Worm (Caenorhabditis elegans) whole organism, young adult: ENCODE measurements around the gene nhr-290.

Source experiments
- B0336.3 ChIP-seq: fragments of 200-800 bp; sonication (Bioruptor generic); IDR thresholded peaks from 2 replicates; pipeline ENCODE4 v1.3.6; 2022; ENCODE audit warnings: missing genetic modification characterization, missing compliant biosample characterization
- C17E4.6 ChIP-seq: fragments of 200-800 bp; sonication (Bioruptor generic); IDR thresholded peaks from 2 replicates; pipeline ENCODE4 v1.3.6; 2022; ENCODE audit warnings: missing genetic modification reagents, missing genetic modification characterization, missing compliant biosample characterization
- F10E7.11 ChIP-seq: sonication (generic microtip); optimal IDR thresholded peaks from 2 replicates; lab custom pipeline; 2017; ENCODE audit warnings: mild to moderate bottlenecking, missing genetic modification characterization, moderate library complexity, missing compliant biosample characterization
- F22D6.2 ChIP-seq: sonication (generic microtip); optimal IDR thresholded peaks from 2 replicates; lab custom pipeline; 2016; ENCODE audit warnings: mild to moderate bottlenecking, missing genetic modification characterization, missing compliant biosample characterization
- F23B12.7 ChIP-seq: sonication (generic microtip); optimal IDR thresholded peaks from 2 replicates; lab custom pipeline; 2017; ENCODE audit warnings: missing genetic modification characterization, mild to moderate bottlenecking, missing compliant biosample characterization, antibody characterized with exemption, moderate library complexity; ENCODE audit not compliant: insufficient read depth
- F49E8.2 ChIP-seq: sonication (generic microtip); optimal IDR thresholded peaks from 3 replicates; lab custom pipeline; 2017; ENCODE audit warnings: missing genetic modification characterization, mild to moderate bottlenecking, missing compliant biosample characterization, antibody characterized with exemption, moderate library complexity; ENCODE audit not compliant: insufficient read depth
- F52B5.7 ChIP-seq: sonication (generic microtip); optimal IDR thresholded peaks from 2 replicates; lab custom pipeline; 2016; ENCODE audit warnings: mild to moderate bottlenecking, missing genetic modification characterization, missing compliant biosample characterization
- F57C9.4 ChIP-seq: sonication (generic microtip); optimal IDR thresholded peaks from 2 replicates; lab custom pipeline; 2017; ENCODE audit warnings: mild to moderate bottlenecking, missing genetic modification characterization, missing compliant biosample characterization
- Y53F4B.3 ChIP-seq: fragments of 200-800 bp; sonication (Bioruptor generic); IDR thresholded peaks from 2 replicates; pipeline ENCODE4 v1.3.6; 2022; ENCODE audit warnings: missing genetic modification reagents, missing genetic modification characterization, missing compliant biosample characterization
- Y67H2A.10 ChIP-seq: fragments of 200-800 bp; sonication (Bioruptor generic); conservative IDR thresholded peaks from 2 replicates; pipeline ENCODE4 v1.3.6; 2022; ENCODE audit warnings: missing genetic modification reagents, missing genetic modification characterization, missing compliant biosample characterization
- Y95B8A.8 ChIP-seq: fragments of 200-800 bp; sonication (Bioruptor generic); IDR thresholded peaks from 2 replicates; pipeline ENCODE4 v1.3.6; 2022; ENCODE audit warnings: missing genetic modification reagents, missing genetic modification characterization, missing compliant biosample characterization
- ZK185.1 ChIP-seq: sonication (generic microtip); optimal IDR thresholded peaks from 2 replicates; lab custom pipeline; 2016; ENCODE audit warnings: mild to moderate bottlenecking, missing genetic modification characterization, missing compliant biosample characterization; ENCODE audit not compliant: poor library complexity, severe bottlenecking
- aptf-3 ChIP-seq: fragments of 200-800 bp; sonication (Bioruptor generic); IDR thresholded peaks from 2 replicates; pipeline ENCODE4 v1.3.6; 2022; ENCODE audit warnings: missing genetic modification characterization, missing compliant biosample characterization
- ceh-27 ChIP-seq: fragments of 200-800 bp; sonication (Bioruptor generic); optimal IDR thresholded peaks from 2 replicates; lab custom pipeline; 2018; ENCODE audit warnings: mild to moderate bottlenecking, missing genetic modification characterization, moderate library complexity, missing compliant biosample characterization
- efl-1 ChIP-seq: fragments of 150-350 bp; optimal IDR thresholded peaks from 2 replicates; lab custom pipeline; 2014; ENCODE audit warnings: missing biosample characterization, missing genetic modification reagents, missing genetic modification characterization
- egl-18 ChIP-seq: fragments of 200-800 bp; sonication (Bioruptor generic); IDR thresholded peaks from 2 replicates; pipeline ENCODE4 v1.3.6; 2022; ENCODE audit warnings: missing genetic modification reagents, missing genetic modification characterization, missing compliant biosample characterization
- egl-44 ChIP-seq: fragments of 200-800 bp; sonication (Bioruptor generic); IDR thresholded peaks from 2 replicates; pipeline ENCODE4 v1.3.6; 2022; ENCODE audit warnings: missing genetic modification reagents, missing genetic modification characterization, missing compliant biosample characterization
- egrh-3 ChIP-seq: fragments of 200-800 bp; sonication (Bioruptor generic); IDR thresholded peaks from 2 replicates; pipeline ENCODE4 v1.3.6; 2022; ENCODE audit warnings: missing genetic modification reagents, missing genetic modification characterization, missing compliant biosample characterization
- ekl-4 ChIP-seq: fragments of 200-800 bp; sonication (Bioruptor generic); IDR thresholded peaks from 2 replicates; pipeline ENCODE4 v1.3.6; 2022; ENCODE audit warnings: missing genetic modification reagents, missing genetic modification characterization, missing compliant biosample characterization
- hmg-20 ChIP-seq: fragments of 200-800 bp; sonication (Bioruptor generic); IDR thresholded peaks from 2 replicates; pipeline ENCODE4 v1.3.6; 2022; ENCODE audit warnings: missing genetic modification reagents, missing genetic modification characterization, missing compliant biosample characterization
- hrde-1 ChIP-seq: sonication (generic microtip); optimal IDR thresholded peaks from 2 replicates; lab custom pipeline; 2016; ENCODE audit warnings: missing genetic modification characterization, mild to moderate bottlenecking, missing compliant biosample characterization, moderate library complexity, missing genotype, missing genetic modification reagents, borderline replicate concordance
- let-526 ChIP-seq: fragments of 200-800 bp; sonication (Bioruptor generic); IDR thresholded peaks from 2 replicates; pipeline ENCODE4 v1.3.6; 2022; ENCODE audit warnings: missing genetic modification reagents, missing genetic modification characterization, missing compliant biosample characterization
- lin-35 ChIP-seq, 3 experiments: fragments of 150-350 bp in 2 of 3; sonication (generic microtip) in 1 of 3; optimal IDR thresholded peaks; 2 replicates each; lab custom pipeline; 2014 to 2018; ENCODE audit warnings: missing biosample characterization in 3 of 3, missing genetic modification characterization in 3 of 3, missing genetic modification reagents in 3 of 3
- madf-10 ChIP-seq: sonication (generic microtip); optimal IDR thresholded peaks from 2 replicates; lab custom pipeline; 2016; ENCODE audit warnings: mild to moderate bottlenecking, missing genetic modification characterization, missing compliant biosample characterization
- nhr-179 ChIP-seq: sonication (generic microtip); optimal IDR thresholded peaks from 2 replicates; lab custom pipeline; 2016; ENCODE audit warnings: mild to moderate bottlenecking, missing genetic modification characterization, missing compliant biosample characterization
- pbrm-1 ChIP-seq: fragments of 200-800 bp; sonication (Bioruptor generic); IDR thresholded peaks from 2 replicates; pipeline ENCODE4 v1.3.6; 2022; ENCODE audit warnings: missing genetic modification reagents, missing genetic modification characterization, missing compliant biosample characterization
- repo-1 ChIP-seq: sonication (generic microtip); optimal IDR thresholded peaks from 2 replicates; lab custom pipeline; 2017; ENCODE audit warnings: mild to moderate bottlenecking, missing genetic modification characterization, missing compliant biosample characterization
- snpc-1.3 ChIP-seq: sonication (generic microtip); optimal IDR thresholded peaks from 2 replicates; lab custom pipeline; 2017; ENCODE audit warnings: missing genetic modification characterization, mild to moderate bottlenecking, missing compliant biosample characterization, antibody characterized with exemption, moderate library complexity, missing genotype, missing genetic modification reagents; ENCODE audit not compliant: insufficient read depth
- snpc-3.4 ChIP-seq: sonication (generic microtip); optimal IDR thresholded peaks from 2 replicates; lab custom pipeline; 2017; ENCODE audit warnings: missing genetic modification characterization, mild to moderate bottlenecking, missing compliant biosample characterization, antibody characterized with exemption, moderate library complexity, missing genotype, missing genetic modification reagents
- sptf-2 ChIP-seq: fragments of 200-800 bp; sonication (Bioruptor generic); optimal IDR thresholded peaks from 2 replicates; lab custom pipeline; 2018; ENCODE audit warnings: mild to moderate bottlenecking, missing genetic modification characterization, missing compliant biosample characterization
- unc-130 ChIP-seq: sonication (generic microtip); optimal IDR thresholded peaks from 2 replicates; lab custom pipeline; 2016; ENCODE audit warnings: missing genetic modification reagents, missing genetic modification characterization, missing compliant biosample characterization
- xnd-1 ChIP-seq: sonication (generic microtip); optimal IDR thresholded peaks from 2 replicates; lab custom pipeline; 2016; ENCODE audit warnings: missing genotype, missing genetic modification reagents, missing genetic modification characterization, missing compliant biosample characterization
- ztf-28 ChIP-seq: fragments of 200-800 bp; sonication (Bioruptor generic); IDR thresholded peaks from 2 replicates; pipeline ENCODE4 v1.3.6; 2022; ENCODE audit warnings: missing genetic modification reagents, missing genetic modification characterization, missing compliant biosample characterization

nhr-290 gene

ce11 chrV:2614986-2615687, 41.2 kb downstream of the nhr-290 start, which contains the start of gene F53E10.1 (continued):
- no peak for TF ChIP-seq egl-18 (GFP tag; lab: Robert Waterston, UW)
- TF ChIP-seq, all 124 proteins: peak for 9

- no peak for TF ChIP-seq F49E8.2 (tag; lab: Kevin White, UChicago)
- TF ChIP-seq madf-10 (tag; lab: Kevin White, UChicago): no peak
- TF ChIP-seq snpc-3.4 (tag; lab: Kevin White, UChicago): no peak
- TF ChIP-seq xnd-1: no peak
- no peak for TF ChIP-seq egrh-3 (GFP tag; lab: Robert Waterston, UW)
- no peak for TF ChIP-seq B0336.3 (GFP tag; lab: Robert Waterston, UW)
- TF ChIP-seq efl-1 (GFP tag; lab: Kevin White, UChicago): no peak
- TF ChIP-seq unc-130 (GFP tag; lab: Kevin White, UChicago): no peak
- TF ChIP-seq hmg-20: no peak
- TF ChIP-seq lin-35 (GFP tag; optimal IDR thresholded peaks at IDR 0.05; lab: Kevin White, UChicago): no peak
- no peak for TF ChIP-seq Y53F4B.3
- TF ChIP-seq Y67H2A.10: no peak
- no peak for TF ChIP-seq F22D6.2 (tag; lab: Kevin White, UChicago)
- no peak for TF ChIP-seq ZK185.1 (tag; lab: Kevin White, UChicago)
- no peak for TF ChIP-seq snpc-1.3 (tag; lab: Kevin White, UChicago)
- no peak for TF ChIP-seq sptf-2
- no peak for TF ChIP-seq ekl-4 (GFP tag; lab: Robert Waterston, UW)
- TF ChIP-seq aptf-3 (GFP tag; lab: Robert Waterston, UW): no peak
- TF ChIP-seq, all 124 proteins: peak for 0
Measured at ce11 chrV:2617499-2617898, 43.5 kb downstream of the nhr-290 start.

ce11 chrV:2621879-2622278, 47.9 kb downstream of the nhr-290 start, which contains the start of gene srh-271:
Gene srh-271, minus strand, starts transcription at chrV:2621979.
- no peak for TF ChIP-seq F10E7.11 (tag; lab: Kevin White, UChicago)
- TF ChIP-seq F57C9.4 (tag; lab: Kevin White, UChicago): no peak
- TF ChIP-seq repo-1 (tag; lab: Kevin White, UChicago): no peak
- TF ChIP-seq hrde-1 (tag; lab: Kevin White, UChicago): no peak
- TF ChIP-seq xnd-1: no peak
- no peak for TF ChIP-seq C17E4.6 (GFP tag; lab: Robert Waterston, UW)
- no peak for TF ChIP-seq let-526 (GFP tag; lab: Robert Waterston, UW)
- no peak for TF ChIP-seq nhr-179 (tag; lab: Kevin White, UChicago)
- no peak for TF ChIP-seq ztf-28 (GFP tag; lab: Robert Waterston, UW)
- no peak for TF ChIP-seq F52B5.7 (tag; lab: Kevin White, UChicago)
- TF ChIP-seq ceh-27 (GFP tag; lab: Kevin White, UChicago): no peak
- no peak for TF ChIP-seq unc-130 (GFP tag; lab: Kevin White, UChicago)
- no peak for TF ChIP-seq egl-44 (GFP tag; lab: Robert Waterston, UW)
- TF ChIP-seq Y95B8A.8 (GFP tag; lab: Robert Waterston, UW): no peak
- no peak for TF ChIP-seq F23B12.7 (tag; lab: Kevin White, UChicago)
- TF ChIP-seq pbrm-1 (GFP tag; lab: Robert Waterston, UW): no peak
